Fruit fly (Drosophila melanogaster) whole organism, prepupa: ENCODE measurements around the gene Vps39.
A peak's percentile ranks its signal among the peaks of the same experiment; 100 is the strongest.

Experiments used
- CG10631 ChIP-seq: fragments of 200-800 bp; sonication (Bioruptor generic); optimal IDR thresholded peaks from 2 replicates; lab custom pipeline; 2016; ENCODE audit warnings: missing biosample characterization, missing genetic modification characterization
- CG10669 ChIP-seq: fragments of 200-800 bp; sonication (Bioruptor generic); optimal IDR thresholded peaks from 3 replicates; lab custom pipeline; 2018; ENCODE audit warnings: missing biosample characterization, mild to moderate bottlenecking, missing genetic modification characterization, moderate library complexity
- CG11294 ChIP-seq: fragments of 200-800 bp; sonication (Bioruptor generic); IDR thresholded peaks from 2 replicates; pipeline ENCODE4 v1.3.6; 2022; ENCODE audit warnings: missing biosample characterization, missing genetic modification characterization
- CG15336 ChIP-seq: fragments of 200-800 bp; sonication (Bioruptor generic); IDR thresholded peaks from 2 replicates; pipeline ENCODE4 v1.3.6; 2022; ENCODE audit warnings: missing biosample characterization, missing genetic modification characterization
- CG1621 ChIP-seq: fragments of 200-800 bp; sonication (Bioruptor generic); optimal IDR thresholded peaks from 3 replicates; lab custom pipeline; 2018; ENCODE audit warnings: missing biosample characterization, mild to moderate bottlenecking, missing genetic modification characterization
- CG3032 ChIP-seq: fragments of 200-800 bp; optimal IDR thresholded peaks from 2 replicates; lab custom pipeline; 2019; ENCODE audit warnings: missing biosample characterization, mild to moderate bottlenecking, missing genetic modification characterization, moderate library complexity
- CG32006 ChIP-seq: fragments of 200-800 bp; sonication (Bioruptor generic); optimal IDR thresholded peaks from 3 replicates; lab custom pipeline; 2017; ENCODE audit warnings: missing biosample characterization, mild to moderate bottlenecking, missing genetic modification characterization
- CG34406 ChIP-seq: fragments of 200-800 bp; sonication (Bioruptor generic); optimal IDR thresholded peaks from 3 replicates; lab custom pipeline; 2016; ENCODE audit warnings: missing biosample characterization, missing genetic modification characterization
- CG3919 ChIP-seq: fragments of 200-800 bp; sonication (Bioruptor generic); optimal IDR thresholded peaks from 3 replicates; lab custom pipeline; 2016; ENCODE audit warnings: missing biosample characterization, missing genetic modification characterization
- CG4318 ChIP-seq: fragments of 200-800 bp; sonication (Bioruptor generic); optimal IDR thresholded peaks from 3 replicates; lab custom pipeline; 2017; ENCODE audit warnings: missing biosample characterization, mild to moderate bottlenecking, missing genetic modification characterization
- CG6854 ChIP-seq: fragments of 200-800 bp; sonication (Bioruptor generic); optimal IDR thresholded peaks from 2 replicates; lab custom pipeline; 2017; ENCODE audit warnings: missing biosample characterization, mild to moderate bottlenecking, missing genetic modification characterization
- CG7368 ChIP-seq: fragments of 200-800 bp; sonication (Bioruptor generic); optimal IDR thresholded peaks from 3 replicates; lab custom pipeline; 2016; ENCODE audit warnings: missing biosample characterization, missing genetic modification characterization
- CG8119 ChIP-seq: fragments of 200-800 bp; sonication (Bioruptor generic); IDR thresholded peaks from 3 replicates; pipeline ENCODE4 v1.3.6; 2022; ENCODE audit warnings: missing biosample characterization, missing genetic modification characterization
- CG8632 ChIP-seq: fragments of 200-800 bp; sonication (Bioruptor generic); optimal IDR thresholded peaks from 3 replicates; lab custom pipeline; 2016; ENCODE audit warnings: missing biosample characterization, missing genetic modification characterization
- Ets21C ChIP-seq: fragments of 200-800 bp; sonication (Bioruptor generic); optimal IDR thresholded peaks from 3 replicates; lab custom pipeline; 2016; ENCODE audit warnings: missing biosample characterization, missing genetic modification characterization
- Ets96B ChIP-seq: fragments of 200-800 bp; optimal IDR thresholded peaks from 2 replicates; lab custom pipeline; 2019; ENCODE audit warnings: missing biosample characterization, mild to moderate bottlenecking, missing genetic modification characterization, moderate library complexity
- Gug ChIP-seq: fragments of 200-800 bp; sonication (Bioruptor generic); IDR thresholded peaks from 2 replicates; pipeline ENCODE4 v1.3.6; 2022; ENCODE audit warnings: missing biosample characterization, missing genetic modification characterization
- Hr38 ChIP-seq: sonication (Bioruptor generic); optimal IDR thresholded peaks from 2 replicates; lab custom pipeline; 2016; ENCODE audit warnings: missing biosample characterization, missing genetic modification characterization
- Hr39 ChIP-seq: fragments of 200-800 bp; sonication (Bioruptor generic); optimal IDR thresholded peaks from 2 replicates; lab custom pipeline; 2016; ENCODE audit warnings: missing biosample characterization, missing genetic modification characterization
- Lpt ChIP-seq: fragments of 200-800 bp; sonication (Bioruptor generic); optimal IDR thresholded peaks from 3 replicates; lab custom pipeline; 2016; ENCODE audit warnings: missing biosample characterization, missing genetic modification characterization
- Sox102F ChIP-seq: fragments of 200-800 bp; sonication (Bioruptor generic); optimal IDR thresholded peaks from 2 replicates; lab custom pipeline; 2016; ENCODE audit warnings: missing biosample characterization, mild to moderate bottlenecking, missing genetic modification characterization
- Sox14 ChIP-seq: fragments of 200-800 bp; sonication (Bioruptor generic); optimal IDR thresholded peaks from 3 replicates; lab custom pipeline; 2016; ENCODE audit warnings: missing biosample characterization, missing genetic modification characterization
- acj6 ChIP-seq: fragments of 200-800 bp; sonication (Bioruptor generic); optimal IDR thresholded peaks from 3 replicates; lab custom pipeline; 2016; ENCODE audit warnings: missing biosample characterization, missing genetic modification characterization
- dsx ChIP-seq: fragments of 200-800 bp; optimal IDR thresholded peaks from 3 replicates; lab custom pipeline; 2019; ENCODE audit warnings: missing biosample characterization, mild to moderate bottlenecking, missing genetic modification characterization, moderate library complexity; ENCODE audit not compliant: poor library complexity, severe bottlenecking
- esn ChIP-seq: fragments of 200-800 bp; sonication (Bioruptor generic); optimal IDR thresholded peaks from 2 replicates; lab custom pipeline; 2016; ENCODE audit warnings: missing biosample characterization, mild to moderate bottlenecking, missing genetic modification characterization, moderate library complexity
- fd85E ChIP-seq: fragments of 200-800 bp; sonication (Bioruptor generic); optimal IDR thresholded peaks from 3 replicates; lab custom pipeline; 2016; ENCODE audit warnings: missing biosample characterization, missing genetic modification characterization
- fkh ChIP-seq: fragments of 200-800 bp; sonication (Bioruptor generic); optimal IDR thresholded peaks from 3 replicates; lab custom pipeline; 2017; ENCODE audit warnings: missing biosample characterization, mild to moderate bottlenecking, missing genetic modification characterization, moderate library complexity
- lz ChIP-seq: fragments of 200-800 bp; sonication (Bioruptor generic); optimal IDR thresholded peaks from 3 replicates; lab custom pipeline; 2016; ENCODE audit warnings: missing biosample characterization, missing genetic modification characterization
- pdm3 ChIP-seq: fragments of 200-800 bp; sonication (Bioruptor generic); optimal IDR thresholded peaks from 3 replicates; lab custom pipeline; 2016; ENCODE audit warnings: missing biosample characterization, missing genetic modification characterization
- salr ChIP-seq, 2 experiments: fragments of 200-800 bp; sonication (Bioruptor generic); optimal IDR thresholded peaks; 3 replicates each; lab custom pipeline; 2016 to 2018; ENCODE audit warnings: missing biosample characterization in 2 of 2, missing genetic modification characterization in 2 of 2, mild to moderate bottlenecking in 1 of 2
- spab ChIP-seq: fragments of 200-800 bp; sonication (Bioruptor generic); optimal IDR thresholded peaks from 2 replicates; lab custom pipeline; 2017; ENCODE audit warnings: missing biosample characterization, mild to moderate bottlenecking, missing genetic modification characterization, missing genetic modification reagents
- ss ChIP-seq, 2 experiments: fragments of 200-800 bp; sonication (Bioruptor generic); optimal IDR thresholded peaks; 2 replicates in 1 of 2; 3 replicates in 1 of 2; lab custom pipeline; 2017 to 2018; ENCODE audit warnings: mild to moderate bottlenecking in 2 of 2, missing biosample characterization in 2 of 2, missing genetic modification characterization in 2 of 2, moderate library complexity in 1 of 2
- svp ChIP-seq: fragments of 200-800 bp; sonication (Bioruptor generic); peaks from one replicate; lab custom pipeline; 2016; ENCODE audit warnings: missing biosample characterization, missing genetic modification characterization
- topi ChIP-seq: fragments of 200-800 bp; sonication (Bioruptor generic); optimal IDR thresholded peaks from 3 replicates; lab custom pipeline; 2016; ENCODE audit warnings: missing biosample characterization, missing genetic modification characterization

Vps39 gene

DNA sequence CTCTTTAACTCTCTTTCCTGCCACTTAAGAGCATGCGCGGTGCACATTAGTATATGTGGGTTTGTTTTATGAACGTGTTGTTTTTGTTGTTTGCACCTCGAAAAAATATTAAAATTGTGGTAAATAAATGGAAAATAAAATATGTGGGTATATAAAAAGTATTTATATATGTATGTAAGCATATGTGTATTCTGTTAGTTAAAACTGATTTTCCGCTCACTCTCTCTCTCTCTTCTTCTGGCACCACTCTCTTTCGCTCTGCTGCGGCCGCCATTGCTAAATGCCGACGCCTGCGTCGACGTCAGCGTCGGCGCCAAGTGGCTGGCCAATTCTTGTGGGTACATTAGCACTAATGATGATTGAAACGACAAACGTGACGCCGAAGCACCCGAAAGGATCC, 9.0 kb downstream of the Vps39 start:
- TF ChIP-seq CG15336 (no peak), Ets96B (no peak), pdm3 (GFP tag; lab: Kevin White, UChicago) (no peak), fkh (GFP tag; lab: Kevin White, UChicago) (no peak), Ets21C (no peak), Hr39 (GFP tag; lab: Kevin White, UChicago) (no peak), spab (GFP tag; lab: Kevin White, UChicago) (no peak), CG3919 (GFP tag; lab: Kevin White, UChicago) (no peak), svp (GFP tag; lab: Kevin White, UChicago) (no peak), topi (GFP tag; lab: Kevin White, UChicago) (no peak), CG6854 (no peak), Gug (GFP tag; lab: Robert Waterston, UW) (no peak), Sox14 (GFP tag; lab: Kevin White, UChicago) (no peak), CG32006 (GFP tag; lab: Kevin White, UChicago) (no peak), Lpt (GFP tag; lab: Kevin White, UChicago) (no peak), CG10631 (GFP tag; lab: Kevin White, UChicago) (no peak), CG10669 (no peak)

DNA sequence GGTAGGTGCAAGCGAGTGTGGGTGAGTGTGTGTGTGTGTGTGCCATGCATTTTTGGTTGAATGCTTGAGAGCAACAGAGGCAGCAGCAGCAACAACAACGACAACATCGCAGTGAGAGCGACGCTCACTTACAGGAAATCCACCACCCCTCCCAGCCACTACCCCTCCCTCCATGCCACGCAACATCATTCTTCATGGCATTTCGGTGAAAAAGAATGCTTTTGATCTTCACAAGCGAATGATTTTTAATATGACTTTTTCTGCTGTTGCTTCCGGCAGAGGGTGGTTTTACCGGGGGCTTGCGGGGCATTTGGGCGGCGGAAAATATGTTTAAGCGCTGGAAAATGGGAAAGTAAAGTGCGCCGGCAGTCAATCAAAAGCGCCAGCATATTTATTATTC, 12.6 kb downstream of the Vps39 start:
- no peak for TF ChIP-seq topi (GFP tag; lab: Kevin White, UChicago)
- TF ChIP-seq Hr39 (GFP tag; lab: Kevin White, UChicago): no peak
- TF ChIP-seq CG34406 (GFP tag; lab: Kevin White, UChicago): no peak
- TF ChIP-seq acj6 (GFP tag; lab: Kevin White, UChicago): no peak

DNA sequence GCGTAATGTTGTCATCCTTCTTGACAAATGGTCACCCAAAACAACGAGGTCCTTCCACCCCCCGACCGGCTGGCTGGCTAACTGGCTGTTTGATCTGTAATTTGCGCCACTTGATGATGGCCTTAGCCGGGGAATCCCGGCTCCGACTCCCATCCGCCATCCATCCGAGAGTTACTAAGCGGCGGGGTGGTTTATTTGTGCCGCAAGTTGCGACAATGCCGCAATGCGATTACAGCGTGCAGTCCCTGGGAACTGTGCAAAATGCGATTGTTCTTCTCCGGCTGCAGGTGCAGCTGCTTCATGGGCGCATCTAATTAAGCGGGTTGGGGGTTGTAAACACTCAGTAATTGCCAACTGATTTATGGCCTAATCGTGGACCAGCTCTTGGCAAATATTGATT, 14.2 kb downstream of the Vps39 start:
- TF ChIP-seq acj6 (GFP tag; lab: Kevin White, UChicago) (no peak), CG11294 (GFP tag; lab: Robert Waterston, UW) (no peak), CG6854 (no peak), Sox102F (no peak), CG3919 (GFP tag; lab: Kevin White, UChicago) (no peak), CG7368 (no peak), CG3032 (tag; lab: Kevin White, UChicago) (no peak), CG8632 (GFP tag; lab: Kevin White, UChicago) (no peak), topi (GFP tag; lab: Kevin White, UChicago) (no peak)

DNA sequence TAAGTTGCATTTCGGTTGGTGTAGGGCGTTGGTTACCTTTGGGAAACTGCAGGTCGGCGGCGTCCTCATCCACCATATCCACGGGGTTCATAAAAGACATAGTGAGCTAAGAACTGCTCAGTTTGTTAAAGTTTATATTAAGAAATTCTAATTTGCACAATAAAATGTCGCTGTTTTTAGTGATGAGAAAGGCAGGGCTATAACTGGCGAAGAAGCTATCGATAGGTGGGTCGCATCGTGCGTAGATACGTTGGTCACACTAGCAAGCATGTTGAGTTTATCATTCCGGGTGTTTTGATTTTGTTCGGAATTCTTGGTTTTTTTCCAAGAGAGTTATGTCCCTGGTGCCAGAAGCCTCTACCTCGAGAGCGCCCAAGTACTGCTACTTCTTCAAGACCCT, 19.0 kb downstream of the Vps39 start, which contains the start of the genes Ada2a, Polr2D, Tgs1 and moi:
Ada2a (minus strand) TSS at position 207 of the 400 bp plus-strand sequence.
Polr2D (minus strand) TSS at position 207 of the 400 bp plus-strand sequence.
Tgs1 (plus strand) TSS at position 250 of the 400 bp plus-strand sequence.
moi (plus strand) TSS at position 250 of the 400 bp plus-strand sequence.
- TF ChIP-seq CG1621 (tag; lab: Kevin White, UChicago): peak; percentile 82
- TF ChIP-seq CG8632 (GFP tag; lab: Kevin White, UChicago): no peak

DNA sequence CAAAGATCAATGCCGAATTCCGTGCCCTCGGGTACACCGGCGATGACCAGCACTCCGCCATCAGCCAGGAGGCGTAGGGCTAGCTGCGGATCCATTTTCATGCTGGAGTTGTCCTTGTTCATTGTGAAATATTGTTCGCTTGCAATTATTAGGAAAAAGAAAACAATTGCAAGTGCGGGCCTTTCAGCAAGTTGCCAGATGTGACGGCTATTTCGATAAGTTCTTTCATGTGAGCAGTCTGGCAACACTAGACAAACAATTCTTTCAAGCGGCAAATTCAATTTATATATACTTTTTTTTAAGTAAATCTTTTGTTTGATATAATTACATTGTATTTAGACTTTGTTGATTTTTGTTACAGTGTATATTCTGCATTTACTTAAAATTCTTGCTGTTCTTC, 21.7 kb downstream of the Vps39 start, which contains the start of gene CG12320:
CG12320 (minus strand) TSS at position 157 of the 400 bp plus-strand sequence.
- TF ChIP-seq CG4318: no peak
- no peak for TF ChIP-seq salr (GFP tag; optimal IDR thresholded peaks at IDR 0.05; lab: Kevin White, UChicago)
- no peak for TF ChIP-seq CG3919 (GFP tag; lab: Kevin White, UChicago)
- no peak for TF ChIP-seq acj6 (GFP tag; lab: Kevin White, UChicago)
- TF ChIP-seq CG1621 (tag; lab: Kevin White, UChicago): peak; percentile 49
- no peak for TF ChIP-seq fd85E (GFP tag; lab: Kevin White, UChicago)
- TF ChIP-seq CG34406 (GFP tag; lab: Kevin White, UChicago): no peak
- peak; percentile 6 for TF ChIP-seq esn (GFP tag; lab: Kevin White, UChicago)
- peak; percentile 52 for TF ChIP-seq Sox14 (GFP tag; lab: Kevin White, UChicago)
- no peak for TF ChIP-seq ss (GFP tag; optimal IDR thresholded peaks at IDR 0.05; lab: Kevin White, UChicago)
- TF ChIP-seq, all 60 proteins: peak for 3

DNA sequence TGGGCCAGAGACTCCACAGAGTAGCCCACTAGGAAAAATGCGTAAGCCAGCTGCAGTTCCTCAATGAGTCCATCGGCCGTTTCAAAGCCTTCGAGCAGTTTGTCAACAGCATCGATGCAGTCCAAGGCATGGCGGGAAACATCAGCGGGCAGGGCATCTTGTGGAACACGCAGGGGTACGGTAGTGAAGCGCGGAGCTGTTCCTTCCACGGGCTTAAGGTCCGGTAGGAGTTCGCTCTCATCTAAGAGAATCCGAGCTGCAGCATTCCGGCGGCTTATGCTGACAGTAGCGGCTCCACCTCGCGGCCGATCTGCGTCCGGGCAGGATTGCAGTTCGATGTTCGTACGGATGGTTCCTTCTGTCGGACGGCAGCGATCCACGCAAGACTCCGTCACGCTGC, 22.4 kb downstream of the Vps39 start:
- no peak for TF ChIP-seq fd85E (GFP tag; lab: Kevin White, UChicago)
- TF ChIP-seq dsx (GFP tag; lab: Kevin White, UChicago): no peak
- TF ChIP-seq CG3919 (GFP tag; lab: Kevin White, UChicago): no peak
- no peak for TF ChIP-seq pdm3 (GFP tag; lab: Kevin White, UChicago)
- TF ChIP-seq lz (GFP tag; lab: Kevin White, UChicago): no peak
- no peak for TF ChIP-seq CG3032 (tag; lab: Kevin White, UChicago)
- no peak for TF ChIP-seq CG8119 (GFP tag; lab: Robert Waterston, UW)
- no peak for TF ChIP-seq Hr38 (GFP tag; lab: Kevin White, UChicago)
